Fruit fly (Drosophila melanogaster) whole organism, embryonic: ENCODE data around the gene Alg7.

Source experiments
- Asciz ChIP-seq: fragments of 200-800 bp; sonication (Bioruptor generic); optimal IDR thresholded peaks from 2 replicates; lab custom pipeline; 2017; ENCODE audit warnings: missing biosample characterization, mild to moderate bottlenecking, missing genetic modification characterization, missing genetic modification reagents
- CG10366 ChIP-seq: fragments of 200-800 bp; sonication (Bioruptor generic); IDR thresholded peaks from 2 replicates; pipeline ENCODE4 v1.3.6; 2022; ENCODE audit warnings: missing biosample characterization, missing genetic modification characterization
- CG12219 ChIP-seq: fragments of 200-800 bp; sonication (Bioruptor generic); optimal IDR thresholded peaks from 3 replicates; lab custom pipeline; 2018; ENCODE audit warnings: missing biosample characterization, mild to moderate bottlenecking, missing genetic modification characterization
- CG1233 ChIP-seq: fragments of 200-800 bp; sonication (Bioruptor generic); optimal IDR thresholded peaks from 4 replicates; lab custom pipeline; 2018; ENCODE audit warnings: missing biosample characterization, mild to moderate bottlenecking, missing genetic modification characterization
- CG12391 ChIP-seq: fragments of 200-800 bp; sonication (Bioruptor generic); optimal IDR thresholded peaks from 3 replicates; lab custom pipeline; 2018; ENCODE audit warnings: missing biosample characterization, mild to moderate bottlenecking, missing genetic modification characterization, moderate library complexity
- CG12942 ChIP-seq: fragments of 200-800 bp; sonication (Bioruptor generic); optimal IDR thresholded peaks from 3 replicates; lab custom pipeline; 2016; ENCODE audit warnings: missing biosample characterization, missing genetic modification characterization
- CG17359 ChIP-seq: fragments of 200-800 bp; sonication (Bioruptor generic); optimal IDR thresholded peaks from 3 replicates; lab custom pipeline; 2018; ENCODE audit warnings: missing biosample characterization, mild to moderate bottlenecking, missing genetic modification characterization, moderate library complexity
- CG1792 ChIP-seq: fragments of 200-800 bp; sonication (Bioruptor generic); optimal IDR thresholded peaks from 2 replicates; lab custom pipeline; 2016; ENCODE audit warnings: missing biosample characterization, missing genetic modification characterization
- CG2678 ChIP-seq: fragments of 200-800 bp; sonication (Bioruptor generic); optimal IDR thresholded peaks from 3 replicates; lab custom pipeline; 2019; ENCODE audit warnings: missing biosample characterization, mild to moderate bottlenecking, missing genetic modification characterization, moderate library complexity
- CG2889 ChIP-seq: fragments of 200-800 bp; sonication (Bioruptor generic); IDR thresholded peaks from 3 replicates; pipeline ENCODE4 v1.3.6; 2022; ENCODE audit warnings: missing biosample characterization, missing genetic modification characterization
- CG3163 ChIP-seq: fragments of 200-800 bp; sonication (Bioruptor generic); optimal IDR thresholded peaks from 3 replicates; lab custom pipeline; 2016; ENCODE audit warnings: missing biosample characterization, missing genetic modification characterization
- CG4404 ChIP-seq: fragments of 200-800 bp; sonication (Bioruptor generic); IDR thresholded peaks from 2 replicates; pipeline ENCODE4 v1.3.6; 2022; ENCODE audit warnings: missing biosample characterization, missing genetic modification characterization
- CG7839 ChIP-seq: fragments of 200-800 bp; sonication (Bioruptor generic); optimal IDR thresholded peaks from 3 replicates; lab custom pipeline; 2018; ENCODE audit warnings: missing biosample characterization, mild to moderate bottlenecking, missing genetic modification characterization, moderate library complexity
- CG7963 ChIP-seq: fragments of 200-800 bp; sonication (Bioruptor generic); IDR thresholded peaks from 3 replicates; pipeline ENCODE4 v1.3.6; 2022; ENCODE audit warnings: missing biosample characterization, missing genetic modification characterization; ENCODE audit not compliant: partially characterized antibody
- CG8089 ChIP-seq: fragments of 200-800 bp; sonication (Bioruptor generic); optimal IDR thresholded peaks from 3 replicates; lab custom pipeline; 2016; ENCODE audit warnings: missing biosample characterization, missing genetic modification characterization
- CG8478 ChIP-seq: fragments of >200 bp; optimal IDR thresholded peaks from 2 replicates; lab custom pipeline; 2018
- CTCF ChIP-seq: fragments of 200-800 bp; sonication (Bioruptor generic); optimal IDR thresholded peaks from 2 replicates; lab custom pipeline; 2017; ENCODE audit warnings: missing biosample characterization, mild to moderate bottlenecking, missing genetic modification characterization, moderate library complexity
- Dad ChIP-seq: fragments of 200-800 bp; sonication (Bioruptor generic); optimal IDR thresholded peaks from 3 replicates; lab custom pipeline; 2016; ENCODE audit warnings: missing biosample characterization, missing genetic modification characterization
- Deaf1 ChIP-seq: fragments of 200-800 bp; optimal IDR thresholded peaks from 3 replicates; lab custom pipeline; 2019; ENCODE audit warnings: missing biosample characterization, mild to moderate bottlenecking, missing genetic modification characterization, moderate library complexity
- Dip2 ChIP-seq: fragments of 200-800 bp; sonication (Bioruptor generic); IDR thresholded peaks from 2 replicates; pipeline ENCODE4 v1.3.6; 2022; ENCODE audit warnings: missing biosample characterization, missing genetic modification characterization
- Ets65A ChIP-seq: fragments of 200-800 bp; sonication (Bioruptor generic); peaks from one replicate; lab custom pipeline; 2016; ENCODE audit warnings: missing biosample characterization, missing genetic modification characterization
- GATAe ChIP-seq: fragments of 200-800 bp; sonication (Bioruptor generic); conservative IDR thresholded peaks from 2 replicates; pipeline ENCODE4 v1.3.6; 2022; ENCODE audit warnings: missing biosample characterization, missing genetic modification characterization
- HLH3B ChIP-seq: fragments of 200-800 bp; sonication (Bioruptor generic); IDR thresholded peaks from 2 replicates; pipeline ENCODE4 v1.3.6; 2022; ENCODE audit warnings: missing biosample characterization, missing genetic modification characterization
- Hey ChIP-seq: fragments of 200-800 bp; sonication (Bioruptor generic); optimal IDR thresholded peaks from 3 replicates; lab custom pipeline; 2018; ENCODE audit warnings: missing biosample characterization, mild to moderate bottlenecking, missing genetic modification characterization
- Jarid2 ChIP-seq: fragments of 200-800 bp; sonication (Bioruptor generic); optimal IDR thresholded peaks from 3 replicates; lab custom pipeline; 2017; ENCODE audit warnings: mild to moderate bottlenecking, missing biosample characterization, missing genetic modification reagents, missing genetic modification characterization
- Lpt ChIP-seq: fragments of >200 bp; optimal IDR thresholded peaks from 2 replicates; lab custom pipeline; 2018; ENCODE audit warnings: missing biosample characterization, missing genetic modification characterization
- MBD-R2 ChIP-seq: fragments of 200-800 bp; sonication (Bioruptor generic); IDR thresholded peaks from 2 replicates; pipeline ENCODE4 v1.3.6; 2022; ENCODE audit warnings: missing biosample characterization, missing genetic modification characterization
- Med ChIP-seq: fragments of 200-800 bp; sonication (Bioruptor generic); peaks from one replicate; lab custom pipeline; 2016; ENCODE audit warnings: missing biosample characterization, missing genetic modification characterization, mild to moderate bottlenecking, inconsistent platforms, moderate library complexity
- Mes4 ChIP-seq: fragments of 200-800 bp; sonication (Bioruptor generic); optimal IDR thresholded peaks from 2 replicates; lab custom pipeline; 2016; ENCODE audit warnings: missing biosample characterization, missing genetic modification characterization
- NFAT ChIP-seq: fragments of 200-800 bp; sonication (Bioruptor generic); IDR thresholded peaks from 2 replicates; pipeline ENCODE4 v1.3.6; 2022; ENCODE audit warnings: missing biosample characterization, missing genetic modification characterization
- Ssrp ChIP-seq: fragments of 200-800 bp; sonication (Bioruptor generic); optimal IDR thresholded peaks from 2 replicates; lab custom pipeline; 2018; ENCODE audit warnings: missing biosample characterization, mild to moderate bottlenecking, missing genetic modification characterization, moderate library complexity
- Trl ChIP-seq, 3 experiments: fragments of >200 bp in 2 of 3; fragments of 200-800 bp in 1 of 3; sonication (Bioruptor generic) in 1 of 3; optimal IDR thresholded peaks; 2 replicates in 1 of 3; 3 replicates in 2 of 3; lab custom pipeline; 2016 to 2017; ENCODE audit warnings: missing biosample characterization in 1 of 3, missing genetic modification characterization in 1 of 3
- dm ChIP-seq: fragments of 200-800 bp; sonication (Bioruptor generic); optimal IDR thresholded peaks from 3 replicates; lab custom pipeline; 2016; ENCODE audit warnings: missing biosample characterization, missing genetic modification characterization
- emc ChIP-seq: fragments of 200-800 bp; sonication (Bioruptor generic); optimal IDR thresholded peaks from 2 replicates; lab custom pipeline; 2016; ENCODE audit warnings: missing biosample characterization, missing genetic modification characterization
- ems ChIP-seq: fragments of 200-800 bp; sonication (Bioruptor generic); optimal IDR thresholded peaks from 3 replicates; lab custom pipeline; 2016; ENCODE audit warnings: missing biosample characterization, missing genetic modification characterization
- ftz-f1 ChIP-seq: fragments of 200-800 bp; sonication (Bioruptor generic); optimal IDR thresholded peaks from 2 replicates; lab custom pipeline; 2016; ENCODE audit warnings: missing biosample characterization, missing genetic modification characterization
- gro ChIP-seq: fragments of 200-800 bp; sonication (Bioruptor generic); optimal IDR thresholded peaks from 2 replicates; lab custom pipeline; 2016; ENCODE audit warnings: missing biosample characterization, missing genetic modification characterization
- insv ChIP-seq, 2 experiments: fragments of 200-800 bp; sonication (Bioruptor generic); optimal IDR thresholded peaks; 3 replicates each; lab custom pipeline; 2016 to 2018; ENCODE audit warnings: missing biosample characterization in 2 of 2, missing genetic modification characterization in 2 of 2
- kni ChIP-seq: fragments of 200-800 bp; sonication (Bioruptor generic); optimal IDR thresholded peaks from 3 replicates; lab custom pipeline; 2017; ENCODE audit warnings: mild to moderate bottlenecking, missing biosample characterization, missing genetic modification reagents, missing genetic modification characterization
- maf-S ChIP-seq: fragments of 200-800 bp; sonication (Bioruptor generic); optimal IDR thresholded peaks from 2 replicates; lab custom pipeline; 2016; ENCODE audit warnings: missing biosample characterization, missing genetic modification characterization
- mld ChIP-seq: fragments of 200-800 bp; sonication (Bioruptor generic); IDR thresholded peaks from 3 replicates; pipeline ENCODE4 v1.3.6; 2022; ENCODE audit warnings: missing biosample characterization, missing genetic modification characterization; ENCODE audit not compliant: partially characterized antibody
- nerfin-1 ChIP-seq: fragments of 200-800 bp; sonication (Bioruptor generic); optimal IDR thresholded peaks from 3 replicates; lab custom pipeline; 2019; ENCODE audit warnings: missing biosample characterization, mild to moderate bottlenecking, missing genetic modification characterization, moderate library complexity
- oc ChIP-seq: fragments of 200-800 bp; sonication (Bioruptor generic); optimal IDR thresholded peaks from 2 replicates; lab custom pipeline; 2018; ENCODE audit warnings: missing biosample characterization, mild to moderate bottlenecking, missing genetic modification characterization, moderate library complexity
- p53 ChIP-seq: fragments of 200-800 bp; sonication (Bioruptor generic); optimal IDR thresholded peaks from 2 replicates; lab custom pipeline; 2016; ENCODE audit warnings: missing biosample characterization, missing genetic modification characterization
- rib ChIP-seq: fragments of 200-800 bp; sonication (Bioruptor generic); IDR thresholded peaks from 2 replicates; pipeline ENCODE4 v1.3.6; 2022; ENCODE audit warnings: missing biosample characterization, missing genetic modification characterization
- seq ChIP-seq: fragments of 200-800 bp; sonication (Bioruptor generic); IDR thresholded peaks from 2 replicates; pipeline ENCODE4 v1.3.6; 2022; ENCODE audit warnings: missing biosample characterization, missing genetic modification characterization
- shn ChIP-seq: fragments of 200-800 bp; sonication (Bioruptor generic); optimal IDR thresholded peaks from 3 replicates; lab custom pipeline; 2016; ENCODE audit warnings: missing biosample characterization, missing genetic modification characterization
- sr ChIP-seq: fragments of 200-800 bp; sonication (Bioruptor generic); IDR thresholded peaks from 3 replicates; pipeline ENCODE4 v1.3.6; 2022; ENCODE audit warnings: missing biosample characterization, missing genetic modification characterization
- ssp ChIP-seq: fragments of 200-800 bp; sonication (Bioruptor generic); IDR thresholded peaks from 2 replicates; pipeline ENCODE4 v1.3.6; 2022; ENCODE audit warnings: missing biosample characterization, missing genetic modification characterization
- tx ChIP-seq: fragments of 200-800 bp; sonication (Bioruptor generic); optimal IDR thresholded peaks from 2 replicates; lab custom pipeline; 2016; ENCODE audit warnings: missing biosample characterization, missing genetic modification characterization
- zf30C ChIP-seq: fragments of 200-800 bp; sonication (Bioruptor generic); optimal IDR thresholded peaks from 3 replicates; lab custom pipeline; 2018; ENCODE audit warnings: missing biosample characterization, mild to moderate bottlenecking, missing genetic modification characterization

Gene Alg7

dm6 chr2L:13145035-13145683, 33.9 kb upstream of the Alg7 start (continued):
- TF ChIP-seq Dip2 (GFP tag; lab: Robert Waterston, UW), result no peak
- TF ChIP-seq p53 (GFP tag; lab: Kevin White, UChicago), result no peak
- TF ChIP-seq CTCF, result no peak
- peak; percentile 61; the same call in 1 of the 2 replicates for TF ChIP-seq seq (GFP tag; lab: Robert Waterston, UW)
- peak; percentile 63 for TF ChIP-seq CG12219
- no peak for TF ChIP-seq Lpt (GFP tag; lab: Kevin White, UChicago)
- TF ChIP-seq CG2678 (tag; lab: Kevin White, UChicago), result peak; percentile 92
- peak; percentile 48 for TF ChIP-seq ssp (GFP tag; lab: Robert Waterston, UW)
- TF ChIP-seq HLH3B (GFP tag; lab: Robert Waterston, UW), result peak; percentile 76
- no peak for TF ChIP-seq sr (GFP tag; lab: Robert Waterston, UW)
- TF ChIP-seq dm, result peak; percentile 10
- peak; percentile 59 for TF ChIP-seq Dad (GFP tag; lab: Kevin White, UChicago)
- TF ChIP-seq rib (GFP tag; lab: Robert Waterston, UW), result peak; percentile 73; the same call in 1 of the 2 replicates
- peak; percentile 38 for TF ChIP-seq CG3163
- peak; percentile 49 for TF ChIP-seq oc
- TF ChIP-seq CG4404 (GFP tag; lab: Robert Waterston, UW), result peak; percentile 44; the same call in 1 of the 2 replicates
- TF ChIP-seq Hey (tag; lab: Kevin White, UChicago), result no peak
- peak; percentile 64; the same call in 1 of the 2 replicates for TF ChIP-seq NFAT (GFP tag; lab: Robert Waterston, UW)
- peak; percentile 47 for TF ChIP-seq Mes4
- TF ChIP-seq mld (GFP tag; lab: Robert Waterston, UW), result no peak
- TF ChIP-seq CG2889 (GFP tag; lab: Robert Waterston, UW), result 0 out of 3 replicates have a peak, but pooled peaks have one; percentile 37
- peak; percentile 58 for TF ChIP-seq Asciz (GFP tag; lab: Kevin White, UChicago)
- TF ChIP-seq GATAe, result peak; percentile 52
- TF ChIP-seq maf-S (GFP tag; lab: Kevin White, UChicago), result peak; percentile 78
- TF ChIP-seq shn, result peak; percentile 26
- TF ChIP-seq zf30C, result no peak
- peak; percentile 24 for TF ChIP-seq ftz-f1 (GFP tag; lab: Kevin White, UChicago)
- peak; percentile 51; the same call in 1 of the 2 replicates for TF ChIP-seq MBD-R2 (GFP tag; lab: Robert Waterston, UW)
- peak; percentile 95 for TF ChIP-seq Med (GFP tag; lab: Kevin White, UChicago)
- TF ChIP-seq emc (GFP tag; lab: Kevin White, UChicago), result peak; percentile 31
- peak; percentile 93 for TF ChIP-seq gro (GFP tag; lab: Kevin White, UChicago)
- peak; percentile 61 for TF ChIP-seq ems (GFP tag; lab: Kevin White, UChicago)
- TF ChIP-seq CG8089 (GFP tag; lab: Kevin White, UChicago), result peak; percentile 16
- TF ChIP-seq CG7963, result no peak
- TF ChIP-seq CG12942, result peak; percentile 58
- no peak for TF ChIP-seq CG12391 (tag; lab: Kevin White, UChicago)
- peak; percentile 69 for TF ChIP-seq CG1792 (GFP tag; lab: Kevin White, UChicago)
- peak; percentile 8 for TF ChIP-seq kni (GFP tag; lab: Kevin White, UChicago)
- peak; percentile 90 for TF ChIP-seq CG7839 (tag; lab: Kevin White, UChicago)
- TF ChIP-seq Ets65A (GFP tag; lab: Kevin White, UChicago), result peak; percentile 87
- peak; percentile 31 for TF ChIP-seq Jarid2 (GFP tag; lab: Kevin White, UChicago)
- peak; percentile 69 for TF ChIP-seq CG10366
- no peak for TF ChIP-seq insv (GFP tag; optimal IDR thresholded peaks at IDR 0.05; lab: Kevin White, UChicago)
- TF ChIP-seq CG8478, result no peak
- peak; percentile 54 for TF ChIP-seq CG1233 (GFP tag; lab: Kevin White, UChicago)
- peak; percentile 47 for TF ChIP-seq Deaf1 (tag; lab: Kevin White, UChicago)
- no peak for TF ChIP-seq Trl (optimal IDR thresholded peaks at IDR 0.05; lab: Kevin White, UChicago)
- TF ChIP-seq Trl (GFP tag; optimal IDR thresholded peaks at IDR 0.05; lab: Kevin White, UChicago), result peak; percentile 74
- TF ChIP-seq Ssrp (tag; lab: Kevin White, UChicago), result no peak
- TF ChIP-seq CG17359 (tag; lab: Kevin White, UChicago), result peak; percentile 78
- no peak for TF ChIP-seq nerfin-1 (tag; lab: Kevin White, UChicago)
- peak; percentile 53 for TF ChIP-seq tx (GFP tag; lab: Kevin White, UChicago)
